Fruit fly (Drosophila melanogaster) whole organism, embryonic: ENCODE data around the gene CG31778.

Experiments used
- Antp ChIP-seq: fragments of 200-800 bp; sonication (Bioruptor generic); optimal IDR thresholded peaks from 3 replicates; lab custom pipeline; 2016; ENCODE audit warnings: missing biosample characterization, missing genetic modification characterization
- Blimp-1 ChIP-seq: fragments of 200-800 bp; sonication (Bioruptor generic); optimal IDR thresholded peaks from 3 replicates; lab custom pipeline; 2018; ENCODE audit warnings: missing biosample characterization, missing genetic modification characterization, mild to moderate bottlenecking, moderate library complexity, missing genetic modification reagents
- CG10267 ChIP-seq: fragments of 200-800 bp; sonication (Bioruptor generic); optimal IDR thresholded peaks from 2 replicates; lab custom pipeline; 2018; ENCODE audit warnings: missing biosample characterization, mild to moderate bottlenecking, missing genetic modification characterization, moderate library complexity
- CG11695 ChIP-seq: fragments of 200-800 bp; sonication (Bioruptor generic); IDR thresholded peaks from 3 replicates; pipeline ENCODE4 v1.3.6; 2022; ENCODE audit warnings: missing biosample characterization, missing genetic modification characterization
- CG13894 ChIP-seq: fragments of 200-800 bp; sonication (Bioruptor generic); optimal IDR thresholded peaks from 3 replicates; lab custom pipeline; 2018; ENCODE audit warnings: missing biosample characterization, mild to moderate bottlenecking, missing genetic modification characterization, moderate library complexity
- CG14710 ChIP-seq: fragments of 200-800 bp; sonication (Bioruptor generic); optimal IDR thresholded peaks from 3 replicates; lab custom pipeline; 2019; ENCODE audit warnings: missing biosample characterization, mild to moderate bottlenecking, missing genetic modification characterization, moderate library complexity
- CG14860 ChIP-seq: fragments of 200-800 bp; sonication (Bioruptor generic); IDR thresholded peaks from 3 replicates; pipeline ENCODE4 v1.3.6; 2022; ENCODE audit warnings: missing biosample characterization, missing genetic modification characterization; ENCODE audit not compliant: partially characterized antibody
- CG15073 ChIP-seq: fragments of 200-800 bp; sonication (Bioruptor generic); optimal IDR thresholded peaks from 2 replicates; lab custom pipeline; 2016; ENCODE audit warnings: missing biosample characterization, missing genetic modification characterization
- CG16815 ChIP-seq: fragments of 200-800 bp; sonication (Bioruptor generic); optimal IDR thresholded peaks from 3 replicates; lab custom pipeline; 2017; ENCODE audit warnings: missing biosample characterization, mild to moderate bottlenecking, missing genetic modification characterization
- CG17328 ChIP-seq: fragments of 200-800 bp; sonication (Bioruptor generic); IDR thresholded peaks from 2 replicates; pipeline ENCODE4 v1.3.6; 2022; ENCODE audit warnings: missing biosample characterization, missing genetic modification characterization
- CG17568 ChIP-seq: fragments of 200-800 bp; sonication (Bioruptor generic); optimal IDR thresholded peaks from 2 replicates; lab custom pipeline; 2018; ENCODE audit warnings: missing biosample characterization, mild to moderate bottlenecking, missing genetic modification characterization, moderate library complexity
- CG17912 ChIP-seq: fragments of 200-800 bp; sonication (Bioruptor generic); optimal IDR thresholded peaks from 2 replicates; lab custom pipeline; 2018; ENCODE audit warnings: missing biosample characterization, mild to moderate bottlenecking, missing genetic modification characterization
- CG33213 ChIP-seq: fragments of 200-800 bp; sonication (Bioruptor generic); optimal IDR thresholded peaks from 3 replicates; lab custom pipeline; 2016; ENCODE audit warnings: missing biosample characterization, missing genetic modification characterization
- CG33557 ChIP-seq: fragments of 200-800 bp; sonication (Bioruptor generic); optimal IDR thresholded peaks from 2 replicates; lab custom pipeline; 2019; ENCODE audit warnings: missing biosample characterization, mild to moderate bottlenecking, missing genetic modification characterization, moderate library complexity
- CG34224 ChIP-seq: fragments of 200-800 bp; sonication (Bioruptor generic); IDR thresholded peaks from 3 replicates; pipeline ENCODE4 v1.3.6; 2022; ENCODE audit warnings: missing biosample characterization, missing genetic modification characterization; ENCODE audit not compliant: partially characterized antibody
- CG3995 ChIP-seq: fragments of 200-800 bp; sonication (Bioruptor generic); optimal IDR thresholded peaks from 3 replicates; lab custom pipeline; 2016; ENCODE audit warnings: missing biosample characterization, missing genetic modification characterization
- CG6175 ChIP-seq: fragments of 200-800 bp; sonication (Bioruptor generic); IDR thresholded peaks from 3 replicates; pipeline ENCODE4 v1.3.6; 2022; ENCODE audit warnings: missing biosample characterization, missing genetic modification characterization
- CG6254 ChIP-seq: fragments of 200-800 bp; sonication (Bioruptor generic); optimal IDR thresholded peaks from 3 replicates; lab custom pipeline; 2017; ENCODE audit warnings: mild to moderate bottlenecking, missing biosample characterization, missing genetic modification reagents, missing genetic modification characterization
- CG6813 ChIP-seq: fragments of 200-800 bp; sonication (Bioruptor generic); optimal IDR thresholded peaks from 2 replicates; lab custom pipeline; 2017; ENCODE audit warnings: missing biosample characterization, missing genetic modification characterization, mild to moderate bottlenecking, moderate library complexity, missing genetic modification reagents
- CG8089 ChIP-seq: fragments of 200-800 bp; sonication (Bioruptor generic); optimal IDR thresholded peaks from 3 replicates; lab custom pipeline; 2016; ENCODE audit warnings: missing biosample characterization, missing genetic modification characterization
- CTCF ChIP-seq: fragments of 200-800 bp; sonication (Bioruptor generic); optimal IDR thresholded peaks from 2 replicates; lab custom pipeline; 2017; ENCODE audit warnings: missing biosample characterization, mild to moderate bottlenecking, missing genetic modification characterization, moderate library complexity
- D19B ChIP-seq: fragments of 200-800 bp; sonication (Bioruptor generic); optimal IDR thresholded peaks from 2 replicates; lab custom pipeline; 2017; ENCODE audit warnings: missing biosample characterization, mild to moderate bottlenecking, missing genetic modification characterization
- Dad ChIP-seq: fragments of 200-800 bp; sonication (Bioruptor generic); optimal IDR thresholded peaks from 3 replicates; lab custom pipeline; 2016; ENCODE audit warnings: missing biosample characterization, missing genetic modification characterization
- E2f2 ChIP-seq: fragments of 200-800 bp; sonication (Bioruptor generic); IDR thresholded peaks from 2 replicates; pipeline ENCODE4 v1.3.6; 2022; ENCODE audit warnings: missing biosample characterization, missing genetic modification characterization
- HHEX ChIP-seq: fragments of 200-800 bp; sonication (Bioruptor generic); optimal IDR thresholded peaks from 3 replicates; lab custom pipeline; 2017; ENCODE audit warnings: missing biosample characterization, mild to moderate bottlenecking, missing genetic modification characterization, missing genetic modification reagents
- Lhr ChIP-seq: fragments of 200-800 bp; sonication (Bioruptor generic); optimal IDR thresholded peaks from 3 replicates; lab custom pipeline; 2017; ENCODE audit warnings: mild to moderate bottlenecking, missing biosample characterization, missing genetic modification reagents, missing genetic modification characterization
- MBD-R2 ChIP-seq: fragments of 200-800 bp; sonication (Bioruptor generic); IDR thresholded peaks from 2 replicates; pipeline ENCODE4 v1.3.6; 2022; ENCODE audit warnings: missing biosample characterization, missing genetic modification characterization
- Neu2 ChIP-seq: fragments of 200-800 bp; sonication (Bioruptor generic); optimal IDR thresholded peaks from 3 replicates; lab custom pipeline; 2016; ENCODE audit warnings: missing biosample characterization, missing genetic modification characterization, borderline replicate concordance
- Nf-YB ChIP-seq: fragments of 200-800 bp; sonication (Bioruptor generic); optimal IDR thresholded peaks from 3 replicates; lab custom pipeline; 2019; ENCODE audit warnings: missing biosample characterization, mild to moderate bottlenecking, missing genetic modification characterization, moderate library complexity
- Nf-YC ChIP-seq: fragments of 200-800 bp; optimal IDR thresholded peaks from 3 replicates; lab custom pipeline; 2019; ENCODE audit warnings: missing biosample characterization, mild to moderate bottlenecking, missing genetic modification characterization, moderate library complexity
- Stat92E ChIP-seq, 3 experiments: fragments of >200 bp in 2 of 3; fragments of 200-800 bp in 1 of 3; sonication (Bioruptor generic) in 1 of 3; optimal IDR thresholded peaks; 2 replicates each; lab custom pipeline; 2017 to 2019; ENCODE audit warnings: missing biosample characterization in 3 of 3, missing genetic modification characterization in 3 of 3, mild to moderate bottlenecking in 1 of 3, moderate library complexity in 1 of 3
- YL-1 ChIP-seq: fragments of 200-800 bp; sonication (Bioruptor generic); optimal IDR thresholded peaks from 3 replicates; lab custom pipeline; 2017; ENCODE audit warnings: missing biosample characterization, mild to moderate bottlenecking, missing genetic modification characterization
- ab ChIP-seq: fragments of 200-800 bp; sonication (Bioruptor generic); optimal IDR thresholded peaks from 2 replicates; lab custom pipeline; 2016; ENCODE audit warnings: missing biosample characterization, missing genetic modification characterization
- al ChIP-seq: fragments of 200-800 bp; sonication (Bioruptor generic); IDR thresholded peaks from 2 replicates; pipeline ENCODE4 v1.3.6; 2022; ENCODE audit warnings: missing biosample characterization, missing genetic modification characterization
- bcd ChIP-seq: fragments of 200-800 bp; sonication (Bioruptor generic); optimal IDR thresholded peaks from 2 replicates; lab custom pipeline; 2017; ENCODE audit warnings: missing biosample characterization, mild to moderate bottlenecking, missing genetic modification characterization
- caup ChIP-seq: fragments of 200-800 bp; sonication (Bioruptor generic); optimal IDR thresholded peaks from 3 replicates; lab custom pipeline; 2017; ENCODE audit warnings: missing biosample characterization, mild to moderate bottlenecking, missing genetic modification characterization, moderate library complexity; ENCODE audit not compliant: severe bottlenecking
- crol ChIP-seq: fragments of 200-800 bp; sonication (Bioruptor generic); IDR thresholded peaks from 2 replicates; pipeline ENCODE4 v1.3.6; 2022; ENCODE audit warnings: missing biosample characterization, missing genetic modification characterization
- dysf ChIP-seq: fragments of 200-800 bp; sonication (Bioruptor generic); IDR thresholded peaks from 3 replicates; pipeline ENCODE4 v1.3.6; 2022; ENCODE audit warnings: missing biosample characterization, missing genetic modification characterization
- ewg ChIP-seq: fragments of 200-800 bp; sonication (Bioruptor generic); optimal IDR thresholded peaks from 3 replicates; lab custom pipeline; 2017; ENCODE audit warnings: mild to moderate bottlenecking, missing biosample characterization, missing genetic modification reagents, missing genetic modification characterization
- ham ChIP-seq: fragments of 200-800 bp; sonication (Bioruptor generic); IDR thresholded peaks from 2 replicates; pipeline ENCODE4 v1.3.6; 2022; ENCODE audit warnings: missing biosample characterization, missing genetic modification characterization
- ind ChIP-seq: fragments of 200-800 bp; sonication (Bioruptor generic); optimal IDR thresholded peaks from 3 replicates; lab custom pipeline; 2016; ENCODE audit warnings: missing biosample characterization, missing genetic modification characterization
- jing ChIP-seq: fragments of 200-800 bp; sonication (Bioruptor generic); optimal IDR thresholded peaks from 2 replicates; lab custom pipeline; 2018; ENCODE audit warnings: missing biosample characterization, mild to moderate bottlenecking, missing genetic modification characterization
- jumu ChIP-seq: fragments of 200-800 bp; sonication (Bioruptor generic); optimal IDR thresholded peaks from 3 replicates; lab custom pipeline; 2016; ENCODE audit warnings: missing biosample characterization, missing genetic modification characterization
- klu ChIP-seq: fragments of 200-800 bp; sonication (Bioruptor generic); IDR thresholded peaks from 2 replicates; pipeline ENCODE4 v1.3.6; 2022; ENCODE audit warnings: missing biosample characterization, missing genetic modification characterization
- lov ChIP-seq, 2 experiments: fragments of 200-800 bp in 1 of 2; fragments of >200 bp in 1 of 2; sonication (Bioruptor generic) in 1 of 2; IDR thresholded peaks in 1 of 2; optimal IDR thresholded peaks in 1 of 2; 2 replicates in 1 of 2; 3 replicates in 1 of 2; pipeline versions ENCODE4 v1.3.6 to Lab custom; 2017 to 2022; ENCODE audit warnings: missing biosample characterization in 1 of 2, missing genetic modification characterization in 1 of 2
- luna ChIP-seq: fragments of 200-800 bp; sonication (Bioruptor generic); optimal IDR thresholded peaks from 2 replicates; lab custom pipeline; 2016; ENCODE audit warnings: missing biosample characterization, missing genetic modification characterization
- org-1 ChIP-seq: fragments of 200-800 bp; sonication (Bioruptor generic); optimal IDR thresholded peaks from 2 replicates; lab custom pipeline; 2017; ENCODE audit warnings: missing biosample characterization, missing genetic modification characterization
- pita ChIP-seq: fragments of 200-800 bp; sonication (Bioruptor generic); optimal IDR thresholded peaks from 2 replicates; lab custom pipeline; 2017; ENCODE audit warnings: missing biosample characterization, mild to moderate bottlenecking, missing genetic modification characterization
- run ChIP-seq: fragments of 200-800 bp; sonication (Bioruptor generic); optimal IDR thresholded peaks from 3 replicates; lab custom pipeline; 2018; ENCODE audit warnings: missing biosample characterization, mild to moderate bottlenecking, missing genetic modification characterization
- sens-2 ChIP-seq: fragments of 200-800 bp; sonication (Bioruptor generic); IDR thresholded peaks from 2 replicates; pipeline ENCODE4 v1.3.6; 2022; ENCODE audit warnings: missing biosample characterization, missing genetic modification characterization
- sob ChIP-seq: fragments of 200-800 bp; sonication (Bioruptor generic); IDR thresholded peaks from 2 replicates; pipeline ENCODE4 v1.3.6; 2022; ENCODE audit warnings: missing biosample characterization, missing genetic modification characterization

CG31778 gene

dm6 chr2L:3675770-3676169 is 29.5 kb downstream of the CG31778 start (continued):
- TF ChIP-seq ham (no peak), Lhr (GFP tag; lab: Kevin White, UChicago) (peak; percentile 1), crol (GFP tag; lab: Robert Waterston, UW) (no peak), CG8089 (GFP tag; lab: Kevin White, UChicago) (no peak), CTCF (GFP tag; lab: Kevin White, UChicago) (no peak), sob (GFP tag; lab: Robert Waterston, UW) (no peak; the same call in 1 of the 2 replicates), CG17568 (no peak), Nf-YB (GFP tag; lab: Kevin White, UChicago) (peak; percentile 6), CG11695 (no peak), CG14860 (GFP tag; lab: Robert Waterston, UW) (no peak), CG6813 (GFP tag; lab: Kevin White, UChicago) (no peak), CG6254 (GFP tag; lab: Kevin White, UChicago) (peak; percentile 32), HHEX (no peak), CG16815 (peak; percentile 8), E2f2 (0 out of 2 replicates have a peak, but pooled peaks have one; percentile 7), Antp (GFP tag; lab: Kevin White, UChicago) (peak; percentile 20), ewg (GFP tag; lab: Kevin White, UChicago) (peak; percentile 6), MBD-R2 (GFP tag; lab: Robert Waterston, UW) (no peak), pita (GFP tag; lab: Kevin White, UChicago) (no peak), CG17912 (no peak), CG15073 (GFP tag; lab: Kevin White, UChicago) (no peak), Neu2 (no peak), caup (GFP tag; lab: Kevin White, UChicago) (no peak), CG13894 (no peak), luna (GFP tag; lab: Kevin White, UChicago) (no peak), al (GFP tag; lab: Robert Waterston, UW) (no peak), CG33213 (GFP tag; lab: Kevin White, UChicago) (no peak), YL-1 (GFP tag; lab: Kevin White, UChicago) (no peak), CG6175 (GFP tag; lab: Robert Waterston, UW) (no peak), dysf (GFP tag; lab: Robert Waterston, UW) (no peak), jing (GFP tag; lab: Kevin White, UChicago) (peak; percentile 33), CG33557 (GFP tag; lab: Kevin White, UChicago) (no peak), CG14710 (tag; lab: Kevin White, UChicago) (peak; percentile 41), Blimp-1 (GFP tag; lab: Kevin White, UChicago) (no peak), CG34224 (GFP tag; lab: Robert Waterston, UW) (no peak), Stat92E (GFP tag; optimal IDR thresholded peaks at IDR 0.05; lab: Kevin White, UChicago) (no peak), bcd (peak; percentile 10), Nf-YC (tag; lab: Kevin White, UChicago) (no peak), sens-2 (no peak), klu (GFP tag; lab: Robert Waterston, UW) (no peak), D19B (GFP tag; lab: Kevin White, UChicago) (no peak), CG10267 (tag; lab: Kevin White, UChicago) (peak; percentile 26), jumu (no peak), Dad (GFP tag; lab: Kevin White, UChicago) (no peak), run (tag; lab: Kevin White, UChicago) (no peak), CG17328 (GFP tag; lab: Robert Waterston, UW) (peak; percentile 35; the same call in 1 of the 2 replicates), lov (optimal IDR thresholded peaks at IDR 0.05; lab: Kevin White, UChicago) (no peak), lov (GFP tag; IDR thresholded peaks at IDR 0.05; lab: Robert Waterston, UW) (no peak), org-1 (GFP tag; lab: Kevin White, UChicago) (no peak), ab (GFP tag; lab: Kevin White, UChicago) (no peak), CG3995 (GFP tag; lab: Kevin White, UChicago) (no peak), ind (no peak)
